Worm (Caenorhabditis elegans) whole organism, L3 larva: ENCODE measurements around the gene F59F5.7.

ENCODE experiments used
- R02D3.7 ChIP-seq: fragments of 150-350 bp; optimal IDR thresholded peaks from 2 replicates; lab custom pipeline; 2014; ENCODE audit warnings: missing biosample characterization, missing genetic modification characterization
- ZK546.5 ChIP-seq: sonication (generic microtip); optimal IDR thresholded peaks from 2 replicates; lab custom pipeline; 2017; ENCODE audit warnings: missing biosample characterization, missing genetic modification characterization
- aly-2 ChIP-seq: fragments of 150-350 bp; optimal IDR thresholded peaks from 2 replicates; lab custom pipeline; 2014; ENCODE audit warnings: missing biosample characterization, missing genetic modification characterization
- ama-1 ChIP-seq: fragments of 150-350 bp; optimal IDR thresholded peaks from 2 replicates; lab custom pipeline; 2018
- ceh-16 ChIP-seq: sonication (generic microtip); optimal IDR thresholded peaks from 2 replicates; lab custom pipeline; 2017; ENCODE audit warnings: missing biosample characterization, missing genetic modification characterization
- ceh-28 ChIP-seq: fragments of 150-350 bp; optimal IDR thresholded peaks from 2 replicates; lab custom pipeline; 2014; ENCODE audit warnings: missing biosample characterization, missing genetic modification reagents, missing genetic modification characterization
- ceh-82 ChIP-seq: fragments of 150-350 bp; optimal IDR thresholded peaks from 2 replicates; lab custom pipeline; 2014; ENCODE audit warnings: missing biosample characterization, missing genetic modification characterization
- ceh-9 ChIP-seq: sonication (generic microtip); optimal IDR thresholded peaks from 2 replicates; lab custom pipeline; 2018; ENCODE audit warnings: missing biosample characterization, missing genetic modification characterization
- daf-12 ChIP-seq: fragments of 150-350 bp; optimal IDR thresholded peaks from 2 replicates; lab custom pipeline; 2014; ENCODE audit warnings: missing biosample characterization, missing genetic modification reagents, missing genetic modification characterization
- egl-27 ChIP-seq: sonication (generic microtip); optimal IDR thresholded peaks from 4 replicates; lab custom pipeline; 2017; ENCODE audit warnings: missing biosample characterization, missing genetic modification reagents, missing genetic modification characterization
- elt-1 ChIP-seq: fragments of 150-350 bp; optimal IDR thresholded peaks from 2 replicates; lab custom pipeline; 2014; ENCODE audit warnings: missing biosample characterization, missing genetic modification characterization
- elt-2 ChIP-seq: sonication (generic microtip); optimal IDR thresholded peaks from 2 replicates; lab custom pipeline; 2016; ENCODE audit warnings: missing genetic modification reagents, mild to moderate bottlenecking, missing genetic modification characterization, missing compliant biosample characterization
- elt-3 ChIP-seq, 3 experiments: fragments of 150-350 bp in 1 of 3; sonication (generic microtip) in 2 of 3; optimal IDR thresholded peaks; 2 replicates in 2 of 3; 4 replicates in 1 of 3; lab custom pipeline; 2014 to 2017; ENCODE audit warnings: missing biosample characterization in 3 of 3, missing genetic modification characterization in 3 of 3
- eor-1 ChIP-seq, 2 experiments: fragments of 150-350 bp; optimal IDR thresholded peaks; 2 replicates each; lab custom pipeline; 2014 to 2018; ENCODE audit warnings: missing biosample characterization in 2 of 2, missing genetic modification characterization in 2 of 2
- fkh-2 ChIP-seq: fragments of 150-350 bp; optimal IDR thresholded peaks from 2 replicates; lab custom pipeline; 2014; ENCODE audit warnings: missing biosample characterization, missing genetic modification reagents, missing genetic modification characterization
- fos-1 ChIP-seq: fragments of 150-350 bp; optimal IDR thresholded peaks from 2 replicates; lab custom pipeline; 2014; ENCODE audit warnings: missing biosample characterization, missing genetic modification characterization
- jun-1 ChIP-seq: fragments of 150-350 bp; optimal IDR thresholded peaks from 2 replicates; lab custom pipeline; 2014; ENCODE audit warnings: missing biosample characterization, missing genetic modification reagents, missing genetic modification characterization
- lin-15B ChIP-seq: fragments of 150-350 bp; optimal IDR thresholded peaks from 2 replicates; lab custom pipeline; 2014; ENCODE audit warnings: missing biosample characterization, missing genetic modification characterization
- lin-39 ChIP-seq: fragments of 150-350 bp; optimal IDR thresholded peaks from 2 replicates; lab custom pipeline; 2018; ENCODE audit warnings: missing biosample characterization, missing genetic modification reagents, missing genetic modification characterization
- lsy-12 ChIP-seq: sonication (generic microtip); optimal IDR thresholded peaks from 2 replicates; lab custom pipeline; 2016; ENCODE audit warnings: mild to moderate bottlenecking, missing genetic modification characterization, missing compliant biosample characterization
- mml-1 ChIP-seq: fragments of 150-350 bp; sonication (generic microtip); optimal IDR thresholded peaks from 3 replicates; lab custom pipeline; 2014; ENCODE audit warnings: missing biosample characterization, missing genetic modification characterization
- nfya-1 ChIP-seq: sonication (generic microtip); optimal IDR thresholded peaks from 2 replicates; lab custom pipeline; 2017; ENCODE audit warnings: missing genetic modification characterization, mild to moderate bottlenecking, missing compliant biosample characterization, antibody characterized with exemption, moderate library complexity; ENCODE audit not compliant: insufficient read depth
- nhr-11 ChIP-seq: fragments of 150-350 bp; optimal IDR thresholded peaks from 2 replicates; lab custom pipeline; 2014; ENCODE audit warnings: missing biosample characterization, missing genetic modification characterization
- nhr-12 ChIP-seq: fragments of 150-350 bp; optimal IDR thresholded peaks from 2 replicates; lab custom pipeline; 2014; ENCODE audit warnings: missing biosample characterization, missing genetic modification characterization
- nhr-23 ChIP-seq: fragments of 150-350 bp; optimal IDR thresholded peaks from 2 replicates; lab custom pipeline; 2014; ENCODE audit warnings: missing biosample characterization, missing genetic modification reagents, missing genetic modification characterization
- nhr-237 ChIP-seq: fragments of 150-350 bp; optimal IDR thresholded peaks from 2 replicates; lab custom pipeline; 2014; ENCODE audit warnings: missing biosample characterization, missing genetic modification characterization
- nhr-25 ChIP-seq: sonication (generic microtip); optimal IDR thresholded peaks from 2 replicates; lab custom pipeline; 2017; ENCODE audit warnings: missing biosample characterization, missing genetic modification characterization
- nhr-28 ChIP-seq: fragments of 150-350 bp; optimal IDR thresholded peaks from 2 replicates; lab custom pipeline; 2014; ENCODE audit warnings: missing biosample characterization, missing genetic modification characterization
- nhr-43 ChIP-seq: sonication (generic microtip); optimal IDR thresholded peaks from 2 replicates; lab custom pipeline; 2016; ENCODE audit warnings: mild to moderate bottlenecking, missing genetic modification characterization, missing compliant biosample characterization; ENCODE audit not compliant: poor library complexity, severe bottlenecking
- nhr-67 ChIP-seq: fragments of 150-350 bp; optimal IDR thresholded peaks from 2 replicates; lab custom pipeline; 2014; ENCODE audit warnings: missing biosample characterization, missing genetic modification characterization
- nhr-76 ChIP-seq: fragments of 150-350 bp; sonication (generic microtip); optimal IDR thresholded peaks from 5 replicates; lab custom pipeline; 2014; ENCODE audit warnings: missing biosample characterization, missing genetic modification characterization
- pqm-1 ChIP-seq: fragments of 150-350 bp; optimal IDR thresholded peaks from 2 replicates; lab custom pipeline; 2017; ENCODE audit warnings: missing biosample characterization, missing genetic modification characterization, inconsistent platforms
- sea-2 ChIP-seq: fragments of 150-350 bp; sonication (generic microtip); optimal IDR thresholded peaks from 4 replicates; lab custom pipeline; 2014; ENCODE audit warnings: missing biosample characterization, missing genetic modification reagents, missing genetic modification characterization
- skn-1 ChIP-seq: fragments of 150-350 bp; optimal IDR thresholded peaks from 2 replicates; lab custom pipeline; 2014; ENCODE audit warnings: missing biosample characterization, missing genetic modification characterization
- snpc-4 ChIP-seq: fragments of 150-350 bp; optimal IDR thresholded peaks from 2 replicates; lab custom pipeline; 2014; ENCODE audit warnings: missing biosample characterization, missing genetic modification characterization
- tbx-2 ChIP-seq: sonication (generic microtip); optimal IDR thresholded peaks from 2 replicates; lab custom pipeline; 2016; ENCODE audit warnings: mild to moderate bottlenecking, missing genetic modification characterization, missing compliant biosample characterization
- zag-1 ChIP-seq: fragments of 150-350 bp; optimal IDR thresholded peaks from 2 replicates; lab custom pipeline; 2014; ENCODE audit warnings: missing biosample characterization, missing genetic modification characterization
- ztf-11 ChIP-seq: fragments of 150-350 bp; optimal IDR thresholded peaks from 2 replicates; lab custom pipeline; 2014; ENCODE audit warnings: missing biosample characterization, missing genetic modification characterization

Gene F59F5.7

ce11 chrX:10559203-10559602 is at the start of gene F59F5.7:
Gene F59F5.7, plus strand, starts transcription at chrX:10559503.
- no peak for TF ChIP-seq sea-2 (GFP tag; lab: Kevin White, UChicago)
- no peak for TF ChIP-seq nhr-12 (tag; lab: Kevin White, UChicago)

- no peak for TF ChIP-seq ceh-28 (tag; lab: Kevin White, UChicago)
- TF ChIP-seq elt-3 (tag; optimal IDR thresholded peaks at IDR 0.05; lab: Kevin White, UChicago) = no peak
- TF ChIP-seq skn-1 = no peak
- TF ChIP-seq nhr-237 (tag; lab: Kevin White, UChicago) = no peak
- no peak for TF ChIP-seq fos-1 (tag; lab: Kevin White, UChicago)
- no peak for TF ChIP-seq fkh-2 (tag; lab: Kevin White, UChicago)
- no peak for TF ChIP-seq jun-1 (tag; lab: Kevin White, UChicago)
- TF ChIP-seq tbx-2 (tag; lab: Kevin White, UChicago) = no peak
These were observed 45.2 kb upstream of the F59F5.7 start for ce11 chrX:10514056-10514455.

- TF ChIP-seq fkh-2 (tag; lab: Kevin White, UChicago) (no peak), egl-27 (no peak), nfya-1 (tag; lab: Kevin White, UChicago) (peak; percentile 82)
- TF ChIP-seq, all 47 proteins: peak for 1
These were observed 44.5 kb upstream of the F59F5.7 start for ce11 chrX:10514834-10515233.

- TF ChIP-seq snpc-4 (tag; lab: Kevin White, UChicago) (no peak), eor-1 (tag; optimal IDR thresholded peaks at IDR 0.05; lab: Kevin White, UChicago) (no peak), R02D3.7 (no peak), lsy-12 (tag; lab: Kevin White, UChicago) (no peak), ZK546.5 (tag; lab: Kevin White, UChicago) (no peak), elt-3 (tag; optimal IDR thresholded peaks at IDR 0.05; lab: Kevin White, UChicago) (no peak)
These were observed 42.8 kb upstream of the F59F5.7 start for ce11 chrX:10516549-10516948.

ce11 chrX:10520185-10520584 is 39.1 kb upstream of the F59F5.7 start:
- TF ChIP-seq nhr-237 (tag; lab: Kevin White, UChicago) = no peak

- TF ChIP-seq lin-39 (tag; lab: Kevin White, UChicago) (no peak), R02D3.7 (no peak), ceh-9 (tag; lab: Kevin White, UChicago) (no peak), elt-2 (tag; lab: Kevin White, UChicago) (no peak), nhr-23 (tag; lab: Kevin White, UChicago) (no peak), ceh-16 (tag; lab: Kevin White, UChicago) (no peak), fkh-2 (tag; lab: Kevin White, UChicago) (no peak), ama-1 (lab: Kevin White, UChicago) (no peak), nhr-28 (tag; lab: Kevin White, UChicago) (no peak), ceh-82 (tag; lab: Kevin White, UChicago) (no peak), skn-1 (no peak), ztf-11 (tag; lab: Kevin White, UChicago) (no peak), nhr-237 (tag; lab: Kevin White, UChicago) (no peak), pqm-1 (no peak), lin-15B (tag; lab: Kevin White, UChicago) (no peak), nhr-25 (tag; lab: Kevin White, UChicago) (no peak), tbx-2 (tag; lab: Kevin White, UChicago) (no peak), elt-1 (no peak)
These were observed 38.0 kb upstream of the F59F5.7 start, which contains the start of gene F14F3.4 for ce11 chrX:10521313-10521712. Gene F14F3.4, minus strand, starts transcription at chrX:10521413.

ce11 chrX:10524483-10524948 is 34.8 kb upstream of the F59F5.7 start, which contains the start of the genes mboa-7 and git-1:
Gene mboa-7, minus strand, starts transcription at chrX:10524565.
Gene git-1, plus strand, starts transcription at chrX:10524898.
- no peak for TF ChIP-seq ztf-11 (tag; lab: Kevin White, UChicago)
- TF ChIP-seq nhr-12 (tag; lab: Kevin White, UChicago) = no peak
- TF ChIP-seq nhr-76 = no peak
- peak; percentile 92 for TF ChIP-seq nhr-25 (tag; lab: Kevin White, UChicago)
- TF ChIP-seq elt-1 = no peak
- TF ChIP-seq tbx-2 (tag; lab: Kevin White, UChicago) = no peak
- no peak for TF ChIP-seq nhr-11 (tag; lab: Kevin White, UChicago)
- TF ChIP-seq mml-1 (tag; lab: Kevin White, UChicago) = no peak
- peak; percentile 0 for TF ChIP-seq lsy-12 (tag; lab: Kevin White, UChicago)
- TF ChIP-seq ceh-16 (tag; lab: Kevin White, UChicago) = no peak
- no peak for TF ChIP-seq ceh-9 (tag; lab: Kevin White, UChicago)
- no peak for TF ChIP-seq zag-1 (tag; lab: Kevin White, UChicago)
- no peak for TF ChIP-seq nhr-67 (tag; lab: Kevin White, UChicago)
- TF ChIP-seq nhr-237 (tag; lab: Kevin White, UChicago) = no peak
- no peak for TF ChIP-seq R02D3.7
- peak; percentile 82 for TF ChIP-seq lin-39 (tag; lab: Kevin White, UChicago)
- peak; percentile 35 for TF ChIP-seq lin-15B (tag; lab: Kevin White, UChicago)
- TF ChIP-seq nhr-23 (tag; lab: Kevin White, UChicago) = peak; percentile 18
- peak; percentile 63 for TF ChIP-seq nhr-43 (tag; lab: Kevin White, UChicago)
- peak; percentile 49 for TF ChIP-seq jun-1 (tag; lab: Kevin White, UChicago)
- peak; percentile 68 for TF ChIP-seq snpc-4 (tag; lab: Kevin White, UChicago)
- peak; percentile 55 for TF ChIP-seq nfya-1 (tag; lab: Kevin White, UChicago)
- no peak for TF ChIP-seq daf-12
- TF ChIP-seq eor-1 (tag; optimal IDR thresholded peaks at IDR 0.05; lab: Kevin White, UChicago) = no peak
- TF ChIP-seq aly-2 (tag; lab: Kevin White, UChicago) = no peak
- peak; percentile 42 for TF ChIP-seq ceh-28 (tag; lab: Kevin White, UChicago)
